Worm (Caenorhabditis elegans): ENCODE results near the gene zmp-6.

DNA sequence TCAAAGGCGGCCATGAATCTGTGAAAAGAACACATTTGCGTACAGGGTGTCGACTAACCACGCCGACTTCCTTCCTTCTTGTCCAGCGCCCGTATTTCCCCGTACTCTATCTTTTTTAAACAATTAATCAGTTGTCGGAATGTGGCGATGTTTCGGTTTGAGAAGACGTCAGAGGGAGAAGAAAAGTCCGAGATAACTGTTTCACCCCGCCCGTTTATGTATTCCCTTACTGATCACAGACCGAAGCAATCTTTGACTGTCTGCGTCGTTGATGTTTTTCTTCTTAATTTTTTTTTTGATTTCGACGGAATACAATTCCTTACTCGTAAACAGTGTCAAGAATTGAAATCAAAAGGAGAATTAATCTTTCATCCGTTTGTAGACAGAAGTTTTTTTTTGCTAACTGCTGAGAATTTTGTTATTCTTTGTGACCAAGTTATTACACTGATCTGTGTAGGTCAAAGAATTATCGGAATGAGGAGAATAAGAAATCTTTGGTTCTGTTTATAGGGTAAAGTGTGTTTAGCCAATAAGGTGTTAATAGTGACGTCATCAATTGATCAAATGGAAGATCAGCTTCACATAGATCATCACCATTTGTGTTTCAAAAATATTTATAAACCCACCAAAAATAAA is 49.5 kb upstream of the zmp-6 start:
- TF ChIP-seq lin-32 (GFP tag; optimal IDR thresholded peaks at IDR 0.05), result no peak
- no peak for TF ChIP-seq nhr-28 (tag; optimal IDR thresholded peaks at IDR 0.05)
